Fruit fly (Drosophila melanogaster) whole organism, wandering third instar larva: ENCODE results near the gene CG8142.

ENCODE experiments used
- CrebA ChIP-seq: fragments of 200-800 bp; sonication (Bioruptor generic); optimal IDR thresholded peaks from 2 replicates; lab custom pipeline; 2016; ENCODE audit warnings: missing biosample characterization, mild to moderate bottlenecking, missing genetic modification characterization, borderline replicate concordance
- Dfd ChIP-seq: fragments of >200 bp; optimal IDR thresholded peaks from 2 replicates; lab custom pipeline; 2017; ENCODE audit warnings: missing biosample characterization, missing genetic modification characterization
- Hnf4 ChIP-seq: fragments of 200-800 bp; sonication (Bioruptor generic); optimal IDR thresholded peaks from 2 replicates; lab custom pipeline; 2016; ENCODE audit warnings: missing biosample characterization, mild to moderate bottlenecking, missing genetic modification characterization
- Mio ChIP-seq: sonication (Bioruptor generic); optimal IDR thresholded peaks from 2 replicates; lab custom pipeline; 2016; ENCODE audit warnings: missing biosample characterization, missing genetic modification characterization
- Myc ChIP-seq: fragments of >200 bp; optimal IDR thresholded peaks from 2 replicates; lab custom pipeline; 2017
- Rel ChIP-seq, 2 experiments: fragments of 200-800 bp; sonication (Bioruptor generic) in 1 of 2; optimal IDR thresholded peaks; 2 replicates in 1 of 2; 3 replicates in 1 of 2; lab custom pipeline; 2016 to 2019; ENCODE audit warnings: mild to moderate bottlenecking in 2 of 2, missing biosample characterization in 2 of 2, missing genetic modification characterization in 2 of 2, moderate library complexity in 1 of 2
- Sp1 ChIP-seq: fragments of 200-800 bp; sonication (Bioruptor generic); optimal IDR thresholded peaks from 3 replicates; lab custom pipeline; 2019; ENCODE audit warnings: missing biosample characterization, mild to moderate bottlenecking, missing genetic modification characterization, moderate library complexity
- brk ChIP-seq: fragments of 200-800 bp; sonication (Bioruptor generic); optimal IDR thresholded peaks from 2 replicates; lab custom pipeline; 2016; ENCODE audit warnings: missing biosample characterization, mild to moderate bottlenecking, missing genetic modification characterization
- h ChIP-seq: fragments of 200-800 bp; sonication (Bioruptor generic); optimal IDR thresholded peaks from 3 replicates; lab custom pipeline; 2016; ENCODE audit warnings: missing biosample characterization, mild to moderate bottlenecking, missing genetic modification characterization
- lola ChIP-seq: fragments of >200 bp; optimal IDR thresholded peaks from 2 replicates; lab custom pipeline; 2017; ENCODE audit warnings: missing biosample characterization, missing genetic modification characterization
- pan ChIP-seq: fragments of >200 bp; optimal IDR thresholded peaks from 2 replicates; lab custom pipeline; 2017
- sage ChIP-seq: fragments of 200-800 bp; sonication (Bioruptor generic); optimal IDR thresholded peaks from 2 replicates; lab custom pipeline; 2016; ENCODE audit warnings: missing biosample characterization, mild to moderate bottlenecking, missing genetic modification characterization
- woc ChIP-seq: sonication (Bioruptor generic); optimal IDR thresholded peaks from 2 replicates; lab custom pipeline; 2016; ENCODE audit warnings: missing biosample characterization, mild to moderate bottlenecking, missing genetic modification characterization

- no peak for TF ChIP-seq Myc
- no peak for TF ChIP-seq lola (GFP tag; lab: Kevin White, UChicago)
- no peak for TF ChIP-seq h (GFP tag; lab: Kevin White, UChicago)
- TF ChIP-seq pan (lab: Kevin White, UChicago): no peak
- TF ChIP-seq Rel (GFP tag; optimal IDR thresholded peaks at IDR 0.05; lab: Kevin White, UChicago): no peak
- no peak for TF ChIP-seq Rel (tag; optimal IDR thresholded peaks at IDR 0.05; lab: Kevin White, UChicago)
- TF ChIP-seq Mio (GFP tag; lab: Kevin White, UChicago): no peak
- TF ChIP-seq Hnf4 (GFP tag; lab: Kevin White, UChicago): no peak
- TF ChIP-seq Sp1: no peak
- no peak for TF ChIP-seq sage
- TF ChIP-seq brk (GFP tag; lab: Kevin White, UChicago): no peak
- no peak for TF ChIP-seq Dfd
- no peak for TF ChIP-seq CrebA (GFP tag; lab: Kevin White, UChicago)
- no peak for TF ChIP-seq woc
Observed at dm6 chrX:17882769-17883168, 38.3 kb upstream of the CG8142 start.
